Worm (Caenorhabditis elegans) whole organism, L4/young adult: Measurements from ENCODE around the gene ntl-3.
"Not testable (repeated sequence)": the region's sequence is repeated elsewhere in the genome, so short reads cannot be mapped to it uniquely, and the experiment has no call there.

Experiments
- W03F9.2 ChIP-seq: fragments of 150-350 bp; optimal IDR thresholded peaks from 2 replicates; lab custom pipeline; 2014; ENCODE audit warnings: missing biosample characterization, missing genetic modification characterization
- dao-5 ChIP-seq: sonication (generic microtip); optimal IDR thresholded peaks from 2 replicates; lab custom pipeline; 2016; ENCODE audit warnings: missing genotype, missing genetic modification characterization, moderate library complexity, missing compliant biosample characterization
- him-1 ChIP-seq: sonication (generic microtip); optimal IDR thresholded peaks from 2 replicates; lab custom pipeline; 2016; ENCODE audit warnings: missing genotype, missing genetic modification reagents, missing genetic modification characterization, missing compliant biosample characterization

The ntl-3 gene

DNA sequence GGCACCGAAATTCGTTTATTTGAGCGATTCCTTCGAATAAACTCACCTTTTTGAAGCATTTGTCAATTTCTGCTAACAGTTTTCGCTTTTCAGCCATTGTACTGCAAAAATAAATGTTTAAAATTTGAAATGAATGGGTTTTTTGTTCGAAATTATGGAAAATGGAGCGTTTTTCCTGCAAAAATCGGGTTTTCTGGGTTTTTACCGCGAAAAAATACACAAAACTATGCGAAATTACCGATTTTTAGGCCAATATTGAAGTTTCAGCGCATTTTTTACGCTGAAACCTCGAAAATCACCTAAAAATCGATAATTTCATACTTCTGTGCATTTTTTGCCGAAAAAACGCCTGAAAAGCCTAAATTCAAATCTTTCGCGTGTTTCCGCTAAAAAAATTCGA lies at the start of gene ntl-3:
Gene ntl-3, minus strand, starts transcription at position 101 of the 400 bp plus-strand sequence.
- no peak for TF ChIP-seq him-1 (tag; lab: Kevin White, UChicago)
- TF ChIP-seq dao-5 (tag; lab: Kevin White, UChicago), result no peak
- no peak for TF ChIP-seq W03F9.2 (tag; lab: Kevin White, UChicago)

- TF ChIP-seq dao-5 (tag; lab: Kevin White, UChicago) (no peak), W03F9.2 (tag; lab: Kevin White, UChicago) (no peak), him-1 (tag; lab: Kevin White, UChicago) (no peak)
Observed at ce11 chrIII:11895504-11895903, 49.2 kb upstream of the ntl-3 start.

ce11 chrIII:11892939-11893338 lies 46.7 kb upstream of the ntl-3 start, which contains the start of gene Y56A3A.41:
Y56A3A.41 (minus strand) TSS chrIII:11893039.
- TF ChIP-seq him-1 (tag; lab: Kevin White, UChicago), result no peak
- TF ChIP-seq W03F9.2 (tag; lab: Kevin White, UChicago), result no peak
- TF ChIP-seq dao-5 (tag; lab: Kevin White, UChicago), result no peak

DNA sequence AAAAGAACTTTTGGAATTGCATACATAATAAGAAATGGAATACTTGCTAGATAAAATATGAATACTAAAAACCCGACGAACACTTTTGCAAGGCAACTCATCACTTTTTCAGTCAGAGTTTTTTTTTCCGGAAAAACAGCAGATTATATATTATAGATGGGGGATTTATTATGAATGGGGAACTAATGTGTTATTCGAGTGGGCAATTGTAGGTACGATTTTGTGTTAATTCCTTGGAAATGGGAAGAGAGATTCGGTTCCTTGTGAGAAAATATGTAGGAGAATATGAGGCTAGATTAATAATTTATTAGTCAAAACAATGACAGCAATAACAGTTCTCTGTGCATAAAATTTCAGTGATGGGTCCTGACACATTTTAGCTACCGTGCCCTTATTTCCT lies 45.1 kb upstream of the ntl-3 start, which contains the start of gene faah-5:
Gene faah-5, minus strand, starts transcription at position 101 of the 400 bp plus-strand sequence.
- no peak for TF ChIP-seq dao-5 (tag; lab: Kevin White, UChicago)
- no peak for TF ChIP-seq him-1 (tag; lab: Kevin White, UChicago)
- no peak for TF ChIP-seq W03F9.2 (tag; lab: Kevin White, UChicago)

ce11 chrIII:11883694-11884093 lies 37.4 kb upstream of the ntl-3 start, which contains the start of gene fbxb-22:
fbxb-22 (minus strand) TSS chrIII:11883754.
- TF ChIP-seq him-1, W03F9.2, dao-5 (tag; lab: Kevin White, UChicago): not testable (repeated sequence)

DNA sequence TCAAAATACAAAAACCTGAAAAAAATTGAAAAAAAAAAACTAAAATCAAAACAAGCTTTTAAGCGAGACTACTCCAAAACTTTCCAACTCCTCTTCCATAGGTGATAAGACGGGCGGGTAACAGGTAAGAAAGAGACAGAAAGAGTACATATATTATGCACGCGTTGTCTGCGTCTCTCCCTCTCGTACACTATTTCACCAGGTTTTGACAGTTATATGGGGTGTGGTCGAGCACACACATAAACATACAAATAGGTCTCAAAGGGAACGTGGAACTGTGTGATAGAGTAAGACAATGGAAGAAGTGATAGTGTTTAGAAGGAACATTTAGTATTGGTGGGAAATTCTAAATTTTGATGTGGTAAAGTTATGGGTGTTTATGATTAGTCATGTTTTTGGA lies 35.3 kb upstream of the ntl-3 start:
- TF ChIP-seq W03F9.2 (tag; lab: Kevin White, UChicago) (peak; percentile 41), dao-5 (tag; lab: Kevin White, UChicago) (no peak)

DNA sequence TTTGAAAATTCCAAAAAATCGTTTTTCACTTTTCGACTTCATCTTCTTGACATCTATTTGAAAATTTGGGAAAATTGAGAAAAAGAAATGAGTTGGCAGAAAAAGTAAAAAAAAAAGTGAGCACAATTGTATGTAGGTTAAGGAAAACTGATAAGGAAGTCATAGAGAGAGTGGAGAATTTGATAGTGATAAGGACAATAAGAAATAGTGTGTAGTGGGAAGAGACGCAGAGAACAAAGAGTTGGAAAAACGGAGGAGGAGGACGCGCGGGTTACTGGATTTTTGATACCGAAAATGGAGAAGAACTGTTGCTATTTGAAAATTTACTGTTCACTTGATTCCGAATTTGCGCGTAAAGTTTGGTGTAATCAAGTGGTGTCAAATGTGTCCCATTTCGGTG lies 32.5 kb upstream of the ntl-3 start, which contains the start of gene Y56A3A.6:
Gene Y56A3A.6, minus strand, starts transcription at position 53 of the 400 bp plus-strand sequence.
- TF ChIP-seq W03F9.2 (tag; lab: Kevin White, UChicago) (no peak), him-1 (tag; lab: Kevin White, UChicago) (no peak), dao-5 (tag; lab: Kevin White, UChicago) (no peak)

DNA sequence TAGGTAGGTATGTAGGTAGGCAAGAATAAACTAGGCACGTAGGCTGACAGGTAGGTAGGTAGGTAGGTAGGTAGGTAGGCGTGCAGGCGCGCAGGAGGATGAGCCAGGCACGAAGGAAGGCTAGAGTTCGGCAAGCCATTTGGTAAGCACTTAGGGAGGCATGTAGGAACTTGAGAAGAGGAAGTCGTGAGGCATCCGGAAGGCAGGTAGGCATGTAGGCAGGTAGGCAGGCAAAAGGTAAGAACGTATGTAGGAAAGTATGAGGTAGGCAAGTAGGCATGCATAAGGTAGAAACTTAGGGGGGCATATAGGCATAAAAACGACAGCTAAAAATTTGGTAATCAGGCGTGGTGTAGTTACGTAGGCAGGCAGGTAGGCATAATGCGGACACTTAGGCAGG lies 29.9 kb upstream of the ntl-3 start:
- TF ChIP-seq dao-5 (tag; lab: Kevin White, UChicago), result no peak
- TF ChIP-seq W03F9.2 (tag; lab: Kevin White, UChicago), result no peak
- no peak for TF ChIP-seq him-1 (tag; lab: Kevin White, UChicago)

- TF ChIP-seq W03F9.2 (tag; lab: Kevin White, UChicago), result no peak
Observed at ce11 chrIII:11874242-11874641, 28.0 kb upstream of the ntl-3 start.

ce11 chrIII:11871617-11872016 lies 25.4 kb upstream of the ntl-3 start:
- no peak for TF ChIP-seq W03F9.2 (tag; lab: Kevin White, UChicago)
- TF ChIP-seq him-1 (tag; lab: Kevin White, UChicago), result no peak
- no peak for TF ChIP-seq dao-5 (tag; lab: Kevin White, UChicago)

DNA sequence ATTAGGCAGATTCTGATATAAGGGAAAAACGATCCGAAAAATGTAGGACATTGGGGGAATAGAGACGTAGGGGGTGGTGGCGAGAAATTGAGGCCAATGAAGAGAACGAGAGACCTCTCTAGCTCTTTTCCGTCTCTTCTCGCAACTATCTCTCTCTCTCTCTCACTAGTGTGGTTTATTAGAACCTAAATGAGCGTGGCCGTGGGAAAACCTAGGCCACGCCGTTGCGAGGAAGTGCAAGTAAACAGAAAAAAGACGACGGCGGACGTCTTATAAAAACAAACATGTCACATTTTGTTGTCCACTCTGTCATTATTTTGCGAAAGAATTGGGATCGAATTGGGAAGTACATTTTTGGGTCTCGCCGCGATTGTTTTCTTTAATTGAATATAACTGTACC lies 23.7 kb upstream of the ntl-3 start:
- TF ChIP-seq W03F9.2 (tag; lab: Kevin White, UChicago) (peak; percentile 44), dao-5 (tag; lab: Kevin White, UChicago) (no peak)

DNA sequence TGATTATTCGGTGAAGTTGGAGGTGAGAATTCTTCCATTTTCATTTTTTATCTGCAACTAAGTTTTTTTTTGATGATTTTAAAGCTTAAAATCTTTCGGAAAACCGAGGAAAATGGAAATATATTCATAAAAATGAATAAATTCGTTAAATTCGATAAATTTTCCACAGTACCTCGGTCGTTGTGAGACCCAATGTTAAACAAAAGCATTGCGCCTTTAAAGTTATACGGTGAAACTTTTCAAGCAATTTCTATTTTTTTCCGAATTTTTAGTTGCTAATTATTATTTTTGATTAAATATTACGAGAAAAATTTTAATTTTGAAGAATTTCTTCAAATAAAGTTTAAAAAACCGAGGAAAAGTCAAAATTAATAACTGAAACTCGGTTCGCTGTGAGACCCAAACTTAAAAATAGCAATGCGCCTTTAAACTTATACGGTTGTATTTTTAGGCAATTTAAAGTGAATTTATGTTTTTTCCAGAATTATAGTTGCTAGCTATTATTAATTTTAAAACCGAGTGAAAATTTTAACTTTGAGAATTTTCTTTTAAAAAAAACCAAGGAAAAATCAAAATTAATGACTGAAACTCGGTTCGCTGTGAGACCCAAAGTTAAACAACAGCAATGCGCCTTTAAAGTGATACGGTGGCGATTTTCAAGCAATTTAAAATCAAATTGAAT lies 23.1 kb upstream of the ntl-3 start, which contains the start of gene taf-12:
Gene taf-12, minus strand, starts transcription at position 51 of the 682 bp plus-strand sequence.
- TF ChIP-seq him-1 (tag; lab: Kevin White, UChicago) (no peak), W03F9.2 (tag; lab: Kevin White, UChicago) (peak; percentile 44)

DNA sequence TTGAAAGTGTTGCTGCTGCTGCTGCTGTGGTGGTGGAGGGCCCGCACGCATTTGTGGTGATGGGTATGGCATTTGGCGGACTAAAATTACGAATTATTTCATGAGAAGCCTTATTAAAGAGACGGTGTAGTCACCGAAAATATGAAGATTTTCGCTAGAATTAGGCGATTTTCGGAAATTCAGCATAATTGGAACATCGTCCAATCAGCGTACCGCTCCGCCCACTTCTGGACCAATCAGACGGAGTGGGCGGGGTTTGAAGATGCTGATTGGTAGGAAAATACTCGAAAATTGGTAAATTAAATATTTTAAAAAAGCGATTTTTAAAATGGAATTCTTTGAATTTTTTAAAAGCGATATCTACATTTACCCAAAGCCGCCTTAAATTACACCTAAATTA lies 19.9 kb upstream of the ntl-3 start:
- TF ChIP-seq him-1 (tag; lab: Kevin White, UChicago) (no peak), W03F9.2 (tag; lab: Kevin White, UChicago) (no peak)

ce11 chrIII:11862149-11862548 lies 15.9 kb upstream of the ntl-3 start, which contains the start of gene Y56A3A.2:
Y56A3A.2 (minus strand) TSS chrIII:11862249.
- TF ChIP-seq him-1 (tag; lab: Kevin White, UChicago) (no peak), W03F9.2 (tag; lab: Kevin White, UChicago) (no peak), dao-5 (tag; lab: Kevin White, UChicago) (no peak)
